Fruit fly (Drosophila melanogaster): ENCODE measurements around the gene CG32163.

DNA sequence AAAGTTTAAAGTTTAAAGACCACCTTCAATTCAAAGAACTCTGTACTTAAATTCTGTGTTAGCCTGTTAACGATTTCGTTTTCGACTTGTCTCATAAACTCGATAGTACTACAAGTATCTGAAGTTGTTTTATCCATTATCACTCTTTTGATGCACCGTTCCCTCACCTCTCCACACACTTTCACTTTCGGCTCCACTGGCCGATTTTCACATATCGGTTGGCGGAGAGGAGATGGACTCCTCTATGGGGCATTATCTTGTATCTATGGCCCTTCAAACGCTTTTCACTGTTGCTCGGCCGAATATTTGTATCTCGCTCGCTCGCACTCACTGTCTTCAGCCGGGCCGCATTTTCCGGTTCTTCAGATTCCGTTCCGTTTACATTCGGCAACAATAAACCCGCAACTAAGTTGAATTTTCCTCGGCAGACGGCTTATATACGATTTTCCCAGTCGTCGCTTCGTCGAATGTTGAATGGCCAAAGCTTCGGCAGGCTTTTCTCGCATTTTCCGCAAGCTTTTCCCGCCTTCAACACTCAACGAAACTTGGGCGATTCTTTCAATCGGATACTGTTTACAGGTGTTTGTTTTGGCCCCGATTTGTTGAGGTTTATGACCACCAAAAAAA is 43.8 kb upstream of the CG32163 start, which contains the start of gene CG43373:
- TF ChIP-seq CG12605 (GFP tag; IDR thresholded peaks at IDR 0.05) (no peak), fd96Ca (GFP tag; IDR thresholded peaks at IDR 0.05) (0 out of 3 replicates have a peak, but pooled peaks have one; percentile 17), CG32121 (GFP tag; IDR thresholded peaks at IDR 0.05) (no peak), D1 (tag; optimal IDR thresholded peaks at IDR 0.05) (no peak), gl (tag; optimal IDR thresholded peaks at IDR 0.05) (no peak), CG10348 (GFP tag; IDR thresholded peaks at IDR 0.05) (no peak), CG14655 (GFP tag; optimal IDR thresholded peaks at IDR 0.05) (no peak)
